Worm (Caenorhabditis elegans): ENCODE data around the gene tasp-1.
"Not testable (repeated sequence)": the region's sequence is repeated elsewhere in the genome, so short reads cannot be mapped to it uniquely, and the experiment has no call there.

DNA sequence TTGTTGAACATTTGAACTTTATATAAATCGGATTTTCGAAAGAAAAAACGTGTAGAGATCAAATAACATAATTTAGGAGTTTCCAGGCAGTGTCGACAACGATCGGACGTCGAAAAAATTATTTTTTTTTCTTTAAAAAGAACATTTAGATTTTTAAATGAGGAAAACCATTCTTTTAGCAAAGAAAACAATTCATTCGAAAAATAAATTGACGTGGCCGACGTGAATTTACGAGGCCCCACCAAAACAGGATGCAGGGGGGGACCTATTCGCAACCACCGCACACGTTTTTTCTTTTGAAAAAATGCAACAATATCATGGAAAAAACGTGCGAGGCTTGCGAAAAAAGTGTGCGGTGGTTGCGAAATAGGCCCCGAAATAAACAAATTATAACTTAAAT, 9.1 kb upstream of the tasp-1 start, which contains the start of gene enu-3.6:
- TF ChIP-seq let-526 (GFP tag; IDR thresholded peaks at IDR 0.05); lin-40 (tag; optimal IDR thresholded peaks at IDR 0.05); pha-4 (tag; optimal IDR thresholded peaks at IDR 0.05); nfya-1 (tag; optimal IDR thresholded peaks at IDR 0.05; ENCODE audit: borderline replicate concordance, insufficient read depth); lsy-27 (tag; optimal IDR thresholded peaks at IDR 0.05; ENCODE audit: borderline replicate concordance, insufficient read depth); ekl-4 (GFP tag; IDR thresholded peaks at IDR 0.05); nhr-90 (tag; optimal IDR thresholded peaks at IDR 0.05); dpl-1 (GFP tag; optimal IDR thresholded peaks at IDR 0.05): not testable (repeated sequence)

All from whole organism, young adult.